Worm (Caenorhabditis elegans): ENCODE results near the gene rps-28.

ce11 chrIV:1633445-1633844 lies 26.0 kb upstream of the rps-28 start, which contains the start of gene Y41D4B.6:
- no peak for TF ChIP-seq aly-2 (tag; optimal IDR thresholded peaks at IDR 0.05)
- no peak for TF ChIP-seq unc-39 (tag; optimal IDR thresholded peaks at IDR 0.05)
- TF ChIP-seq lin-11 (tag; optimal IDR thresholded peaks at IDR 0.05), result no peak
- no peak for TF ChIP-seq nhr-25 (tag; optimal IDR thresholded peaks at IDR 0.05)
- no peak for TF ChIP-seq alr-1 (tag; optimal IDR thresholded peaks at IDR 0.05)
- TF ChIP-seq dmd-4 (tag; optimal IDR thresholded peaks at IDR 0.05), result no peak
- no peak for TF ChIP-seq lin-39 (tag; optimal IDR thresholded peaks at IDR 0.05)
- no peak for TF ChIP-seq zag-1 (tag; optimal IDR thresholded peaks at IDR 0.05)
- no peak for TF ChIP-seq peb-1 (tag; optimal IDR thresholded peaks at IDR 0.05)
- no peak for TF ChIP-seq nhr-23 (tag; optimal IDR thresholded peaks at IDR 0.05)
